Fruit fly (Drosophila melanogaster) whole organism, adult: ENCODE measurements around the gene CG6800.
"Not testable (repeated sequence)": the region's sequence is repeated elsewhere in the genome, so short reads cannot be mapped to it uniquely, and the experiment has no call there.

Source experiments
- CG11617 ChIP-seq: fragments of 200-800 bp; sonication (Bioruptor generic); optimal IDR thresholded peaks from 2 replicates; lab custom pipeline; 2017; ENCODE audit warnings: mild to moderate bottlenecking, missing biosample characterization, missing genetic modification reagents, missing genetic modification characterization
- CG12768 ChIP-seq: fragments of 200-800 bp; sonication (Bioruptor generic); optimal IDR thresholded peaks from 2 replicates; lab custom pipeline; 2017; ENCODE audit warnings: missing biosample characterization, missing genetic modification characterization, mild to moderate bottlenecking, moderate library complexity, missing genetic modification reagents
- CG14711 ChIP-seq: fragments of 200-800 bp; sonication (Bioruptor generic); optimal IDR thresholded peaks from 2 replicates; lab custom pipeline; 2018; ENCODE audit warnings: missing biosample characterization, mild to moderate bottlenecking, missing genetic modification characterization, moderate library complexity
- CG1620 ChIP-seq: fragments of 200-800 bp; sonication (Bioruptor generic); optimal IDR thresholded peaks from 2 replicates; lab custom pipeline; 2016; ENCODE audit warnings: missing biosample characterization, missing genetic modification characterization
- CG33017 ChIP-seq: fragments of 200-800 bp; sonication (Bioruptor generic); optimal IDR thresholded peaks from 2 replicates; lab custom pipeline; 2018; ENCODE audit warnings: missing biosample characterization, mild to moderate bottlenecking, missing genetic modification characterization, moderate library complexity
- CG5204 ChIP-seq: fragments of 200-800 bp; sonication (Bioruptor generic); optimal IDR thresholded peaks from 2 replicates; lab custom pipeline; 2016; ENCODE audit warnings: missing biosample characterization, missing genetic modification characterization
- CG7045 ChIP-seq: fragments of 200-800 bp; sonication (Bioruptor generic); optimal IDR thresholded peaks from 2 replicates; lab custom pipeline; 2017; ENCODE audit warnings: missing biosample characterization, mild to moderate bottlenecking, missing genetic modification characterization
- CG7101 ChIP-seq: fragments of 200-800 bp; sonication (Bioruptor generic); optimal IDR thresholded peaks from 2 replicates; lab custom pipeline; 2018; ENCODE audit warnings: missing biosample characterization, mild to moderate bottlenecking, missing genetic modification characterization, moderate library complexity
- Clk ChIP-seq: fragments of 200-800 bp; sonication (Bioruptor generic); optimal IDR thresholded peaks from 2 replicates; lab custom pipeline; 2017; ENCODE audit warnings: missing biosample characterization, missing genetic modification characterization
- Crg-1 ChIP-seq: fragments of 200-800 bp; sonication (Bioruptor generic); optimal IDR thresholded peaks from 2 replicates; lab custom pipeline; 2016; ENCODE audit warnings: missing biosample characterization, missing genetic modification characterization
- Hr96 ChIP-seq: fragments of 200-800 bp; sonication (Bioruptor generic); optimal IDR thresholded peaks from 2 replicates; lab custom pipeline; 2016; ENCODE audit warnings: missing biosample characterization, missing genetic modification characterization
- Mnt ChIP-seq: fragments of 200-800 bp; sonication (Bioruptor generic); optimal IDR thresholded peaks from 2 replicates; lab custom pipeline; 2016; ENCODE audit warnings: missing biosample characterization, mild to moderate bottlenecking, missing genetic modification characterization
- bab1 ChIP-seq: fragments of 200-800 bp; sonication (Bioruptor generic); optimal IDR thresholded peaks from 3 replicates; lab custom pipeline; 2019; ENCODE audit warnings: missing biosample characterization, mild to moderate bottlenecking, missing genetic modification characterization, moderate library complexity
- cic ChIP-seq: fragments of 200-800 bp; sonication (Bioruptor generic); optimal IDR thresholded peaks from 2 replicates; lab custom pipeline; 2017; ENCODE audit warnings: missing biosample characterization, mild to moderate bottlenecking, missing genetic modification characterization, moderate library complexity
- cnc ChIP-seq, 2 experiments: fragments of >200 bp; optimal IDR thresholded peaks; 2 replicates each; lab custom pipeline; 2017
- kay ChIP-seq: fragments of 200-800 bp; sonication (Bioruptor generic); peaks from one replicate; lab custom pipeline; 2016; ENCODE audit warnings: missing biosample characterization, missing genetic modification characterization, borderline replicate concordance
- ovo ChIP-seq: fragments of 200-800 bp; sonication (Bioruptor generic); optimal IDR thresholded peaks from 2 replicates; lab custom pipeline; 2016; ENCODE audit warnings: missing biosample characterization, missing genetic modification characterization
- pad ChIP-seq: fragments of 200-800 bp; sonication (Bioruptor generic); optimal IDR thresholded peaks from 3 replicates; lab custom pipeline; 2017; ENCODE audit warnings: missing biosample characterization, missing genetic modification characterization, mild to moderate bottlenecking, moderate library complexity, missing genetic modification reagents
- tj ChIP-seq: fragments of 200-800 bp; sonication (Bioruptor generic); optimal IDR thresholded peaks from 3 replicates; lab custom pipeline; 2017; ENCODE audit warnings: missing biosample characterization, mild to moderate bottlenecking, missing genetic modification characterization, moderate library complexity
- toe ChIP-seq: fragments of 200-800 bp; sonication (Bioruptor generic); optimal IDR thresholded peaks from 2 replicates; lab custom pipeline; 2016; ENCODE audit warnings: missing biosample characterization, missing genetic modification characterization

CG6800 gene

DNA sequence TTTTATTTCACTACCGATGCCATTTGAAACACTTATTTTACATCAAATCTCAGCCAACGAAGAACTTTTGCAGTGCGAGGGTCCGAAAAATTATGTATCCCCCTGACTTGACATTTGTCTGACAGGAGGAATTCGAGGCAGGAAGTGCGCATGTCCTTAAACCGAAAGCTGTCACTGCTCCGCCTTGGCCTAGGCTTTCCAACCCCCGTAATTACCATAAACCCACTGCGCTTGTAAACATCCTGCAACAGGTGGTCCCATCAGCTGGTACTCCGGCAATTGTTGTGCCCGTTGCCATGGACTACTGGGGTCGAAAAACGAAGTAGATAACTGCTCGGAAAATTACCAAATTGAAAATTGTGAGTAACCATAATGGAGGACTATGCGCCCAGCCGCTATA is at the start of gene CG6800, which contains the start of gene GABA-B-R2:
Gene CG6800, plus strand, starts transcription at position 373 of the 400 bp plus-strand sequence.
Gene GABA-B-R2, minus strand, starts transcription at position 75 of the 400 bp plus-strand sequence.
- TF ChIP-seq CG1620 (GFP tag; lab: Kevin White, UChicago) = no peak
- no peak for TF ChIP-seq Clk (GFP tag; lab: Kevin White, UChicago)
- no peak for TF ChIP-seq tj
- TF ChIP-seq ovo (GFP tag; lab: Kevin White, UChicago) = no peak
- TF ChIP-seq toe (GFP tag; lab: Kevin White, UChicago) = no peak
- TF ChIP-seq bab1 = no peak
- TF ChIP-seq cic (GFP tag; lab: Kevin White, UChicago) = no peak

DNA sequence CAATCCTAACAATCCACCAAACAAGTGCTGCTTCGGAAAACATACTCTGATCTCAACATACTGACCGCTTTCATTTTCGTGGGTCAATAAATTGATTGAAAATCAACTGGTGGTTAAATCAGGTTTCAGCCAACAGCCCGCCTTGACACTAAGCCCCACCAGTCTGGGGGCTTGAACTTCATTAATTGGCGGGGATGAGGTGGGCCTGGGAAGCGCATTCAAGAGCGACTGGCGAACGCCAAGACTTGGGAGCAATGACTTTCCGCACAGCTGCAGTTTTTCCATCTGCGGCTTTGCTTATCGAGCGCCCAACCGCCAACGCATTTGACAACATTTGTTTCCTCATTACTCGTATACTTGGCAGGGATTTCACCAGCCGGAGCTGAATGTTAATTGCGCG is 49.3 kb upstream of the CG6800 start:
- TF ChIP-seq cnc (optimal IDR thresholded peaks at IDR 0.05; lab: Kevin White, UChicago) = no peak
- TF ChIP-seq pad (GFP tag; lab: Kevin White, UChicago) = no peak
- no peak for TF ChIP-seq CG11617 (GFP tag; lab: Kevin White, UChicago)
- no peak for TF ChIP-seq CG12768 (GFP tag; lab: Kevin White, UChicago)
- TF ChIP-seq Hr96 (GFP tag; lab: Kevin White, UChicago) = no peak
- no peak for TF ChIP-seq Crg-1 (GFP tag; lab: Kevin White, UChicago)
- no peak for TF ChIP-seq CG1620 (GFP tag; lab: Kevin White, UChicago)
- TF ChIP-seq CG14711 = no peak
- no peak for TF ChIP-seq ovo (GFP tag; lab: Kevin White, UChicago)
- TF ChIP-seq CG33017 (tag; lab: Kevin White, UChicago) = no peak
- TF ChIP-seq toe (GFP tag; lab: Kevin White, UChicago) = no peak
- TF ChIP-seq tj = no peak
- TF ChIP-seq CG7101 (tag; lab: Kevin White, UChicago) = no peak
- no peak for TF ChIP-seq bab1
- TF ChIP-seq cic (GFP tag; lab: Kevin White, UChicago) = no peak
- TF ChIP-seq CG7045 (GFP tag; lab: Kevin White, UChicago) = no peak
- no peak for TF ChIP-seq CG5204 (GFP tag; lab: Kevin White, UChicago)
- no peak for TF ChIP-seq Mnt (GFP tag; lab: Kevin White, UChicago)

DNA sequence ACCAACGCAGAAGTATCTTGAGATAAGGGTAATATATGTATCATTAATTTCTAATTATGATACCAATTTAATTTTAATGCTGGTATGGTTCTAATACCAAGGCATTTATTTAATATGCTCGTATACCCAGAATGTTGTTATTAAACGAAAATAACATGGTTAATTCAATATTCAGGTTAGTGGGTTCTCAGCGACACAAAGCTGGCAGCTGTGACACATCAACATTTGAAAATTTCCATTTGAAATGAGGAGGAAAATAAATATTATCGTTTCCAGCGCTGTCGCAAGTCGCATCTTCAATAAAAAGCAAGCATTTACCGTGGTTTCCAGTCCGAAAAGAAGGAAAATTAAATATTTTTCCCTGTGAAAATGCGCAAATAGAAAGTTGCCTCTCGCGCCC is 45.0 kb upstream of the CG6800 start:
- TF ChIP-seq cic (GFP tag; lab: Kevin White, UChicago) (no peak), toe (GFP tag; lab: Kevin White, UChicago) (no peak), Mnt (GFP tag; lab: Kevin White, UChicago) (no peak), cnc (optimal IDR thresholded peaks at IDR 0.05; lab: Kevin White, UChicago) (no peak), CG11617 (GFP tag; lab: Kevin White, UChicago) (no peak), kay (no peak), CG12768 (GFP tag; lab: Kevin White, UChicago) (no peak), CG7045 (GFP tag; lab: Kevin White, UChicago) (no peak), Clk (GFP tag; lab: Kevin White, UChicago) (no peak), Crg-1 (GFP tag; lab: Kevin White, UChicago) (no peak), bab1 (no peak), CG7101 (tag; lab: Kevin White, UChicago) (no peak), Hr96 (GFP tag; lab: Kevin White, UChicago) (no peak), tj (no peak), CG14711 (no peak), CG5204 (GFP tag; lab: Kevin White, UChicago) (no peak), pad (GFP tag; lab: Kevin White, UChicago) (no peak)

DNA sequence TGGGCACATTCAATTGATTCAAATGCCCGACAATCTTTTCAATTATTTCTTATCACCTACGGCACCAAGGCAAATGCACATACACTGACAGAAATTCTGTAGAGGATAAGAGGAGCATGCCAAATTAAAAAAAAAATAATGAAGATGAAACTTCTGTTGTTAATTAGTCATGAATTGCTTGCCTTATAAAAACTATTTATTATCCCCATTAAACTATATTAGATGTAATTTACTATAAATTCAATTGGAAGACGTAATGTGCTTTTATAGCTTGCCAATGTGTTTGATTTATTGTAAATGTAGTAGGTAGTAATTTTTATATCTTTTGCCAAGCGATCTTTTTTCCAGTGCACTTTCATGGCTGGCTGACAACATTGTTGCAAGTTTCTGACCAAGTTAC is 44.3 kb upstream of the CG6800 start:
- TF ChIP-seq CG33017 (tag; lab: Kevin White, UChicago) (no peak), cnc (optimal IDR thresholded peaks at IDR 0.05; lab: Kevin White, UChicago) (no peak), CG5204 (GFP tag; lab: Kevin White, UChicago) (no peak), tj (no peak), CG7101 (tag; lab: Kevin White, UChicago) (no peak), Clk (GFP tag; lab: Kevin White, UChicago) (no peak), Mnt (GFP tag; lab: Kevin White, UChicago) (no peak), kay (no peak), cic (GFP tag; lab: Kevin White, UChicago) (no peak), CG11617 (GFP tag; lab: Kevin White, UChicago) (no peak), CG12768 (GFP tag; lab: Kevin White, UChicago) (no peak), pad (GFP tag; lab: Kevin White, UChicago) (no peak), CG14711 (no peak), CG1620 (GFP tag; lab: Kevin White, UChicago) (no peak), ovo (GFP tag; lab: Kevin White, UChicago) (no peak), bab1 (no peak), CG7045 (GFP tag; lab: Kevin White, UChicago) (no peak)

DNA sequence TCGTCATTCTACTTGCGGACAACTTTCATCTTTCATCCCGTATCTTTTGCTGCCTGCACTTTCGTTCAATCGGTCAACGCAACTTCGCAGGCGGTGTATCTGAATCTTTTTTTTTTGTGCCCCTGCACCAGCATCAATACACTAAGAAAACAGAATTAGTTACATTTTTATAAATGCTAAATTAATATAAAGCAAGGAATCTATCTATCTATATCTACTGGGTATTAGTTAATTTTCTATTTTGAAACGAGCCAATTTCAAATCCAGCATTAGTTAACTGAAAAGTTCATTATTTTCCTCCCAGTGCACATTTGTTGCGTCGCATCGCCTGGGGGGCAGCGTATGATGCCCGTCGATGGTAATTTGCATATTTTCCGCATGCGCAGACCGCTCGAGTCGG is 43.0 kb upstream of the CG6800 start:
- TF ChIP-seq Mnt (GFP tag; lab: Kevin White, UChicago) (no peak), CG33017 (tag; lab: Kevin White, UChicago) (no peak), cic (GFP tag; lab: Kevin White, UChicago) (no peak), CG14711 (no peak)

DNA sequence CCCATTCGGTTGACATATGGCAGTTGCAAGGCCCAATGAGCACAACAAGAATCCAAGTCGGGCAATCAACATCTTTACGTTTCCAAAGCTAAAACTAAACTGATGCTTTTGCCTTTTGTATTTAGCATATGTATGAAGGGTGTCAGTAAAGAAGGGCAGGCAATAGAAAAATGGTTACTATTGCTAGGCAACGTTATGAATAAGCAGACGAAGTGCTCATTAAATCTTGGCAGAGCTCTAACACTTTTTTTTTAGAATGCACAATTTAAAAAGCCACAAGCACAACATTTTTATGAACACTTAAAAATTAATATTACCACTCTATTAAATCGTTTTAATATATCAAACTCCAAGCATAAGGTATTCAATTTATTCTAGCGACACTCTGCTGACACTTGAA is 39.7 kb upstream of the CG6800 start, which contains the start of gene Sfp93F:
Gene Sfp93F, minus strand, starts transcription at position 101 of the 400 bp plus-strand sequence.
- TF ChIP-seq CG5204, ovo, CG11617 (GFP tag; lab: Kevin White, UChicago): not testable (repeated sequence)
